Fruit fly (Drosophila melanogaster) whole organism, embryonic: ENCODE measurements around the gene Gnpat.

Source experiments
- B-H1 ChIP-seq: fragments of 200-800 bp; sonication (Bioruptor generic); IDR thresholded peaks from 3 replicates; pipeline ENCODE4 v1.3.6; 2022; ENCODE audit warnings: missing biosample characterization, missing genetic modification characterization
- Blimp-1 ChIP-seq: fragments of 200-800 bp; sonication (Bioruptor generic); optimal IDR thresholded peaks from 3 replicates; lab custom pipeline; 2018; ENCODE audit warnings: missing biosample characterization, missing genetic modification characterization, mild to moderate bottlenecking, moderate library complexity, missing genetic modification reagents
- BtbVII ChIP-seq: fragments of 200-800 bp; sonication (Bioruptor generic); optimal IDR thresholded peaks from 3 replicates; lab custom pipeline; 2017; ENCODE audit warnings: missing biosample characterization, mild to moderate bottlenecking, missing genetic modification characterization
- Bteb2 ChIP-seq: fragments of 200-800 bp; sonication (Bioruptor generic); optimal IDR thresholded peaks from 2 replicates; lab custom pipeline; 2016; ENCODE audit warnings: missing biosample characterization, missing genetic modification characterization
- CG10462 ChIP-seq: fragments of 200-800 bp; sonication (Bioruptor generic); optimal IDR thresholded peaks from 2 replicates; lab custom pipeline; 2016; ENCODE audit warnings: missing biosample characterization, missing genetic modification characterization
- CG10654 ChIP-seq: fragments of 200-800 bp; sonication (Bioruptor generic); optimal IDR thresholded peaks from 2 replicates; lab custom pipeline; 2016; ENCODE audit warnings: missing biosample characterization, missing genetic modification characterization
- CG11398 ChIP-seq: fragments of 200-800 bp; sonication (Bioruptor generic); optimal IDR thresholded peaks from 2 replicates; lab custom pipeline; 2016; ENCODE audit warnings: missing biosample characterization, missing genetic modification characterization
- CG12659 ChIP-seq: fragments of 200-800 bp; sonication (Bioruptor generic); optimal IDR thresholded peaks from 3 replicates; lab custom pipeline; 2017; ENCODE audit warnings: mild to moderate bottlenecking, missing biosample characterization, missing genetic modification reagents, missing genetic modification characterization
- CG13624 ChIP-seq: fragments of 200-800 bp; sonication (Bioruptor generic); optimal IDR thresholded peaks from 2 replicates; lab custom pipeline; 2016; ENCODE audit warnings: missing biosample characterization, missing genetic modification characterization
- CG13894 ChIP-seq: fragments of 200-800 bp; sonication (Bioruptor generic); optimal IDR thresholded peaks from 3 replicates; lab custom pipeline; 2018; ENCODE audit warnings: missing biosample characterization, mild to moderate bottlenecking, missing genetic modification characterization, moderate library complexity
- CG14050 ChIP-seq: fragments of 200-800 bp; sonication (Bioruptor generic); IDR thresholded peaks from 3 replicates; pipeline ENCODE4 v1.3.6; 2022; ENCODE audit warnings: missing biosample characterization, missing genetic modification characterization
- CG14965 ChIP-seq: fragments of 200-800 bp; sonication (Bioruptor generic); optimal IDR thresholded peaks from 2 replicates; lab custom pipeline; 2016; ENCODE audit warnings: missing biosample characterization, missing genetic modification characterization, borderline replicate concordance
- CG15011 ChIP-seq: fragments of 200-800 bp; sonication (Bioruptor generic); optimal IDR thresholded peaks from 3 replicates; lab custom pipeline; 2018; ENCODE audit warnings: missing biosample characterization, mild to moderate bottlenecking, missing genetic modification characterization
- CG1603 ChIP-seq: fragments of 200-800 bp; sonication (Bioruptor generic); optimal IDR thresholded peaks from 2 replicates; lab custom pipeline; 2019; ENCODE audit warnings: missing biosample characterization, mild to moderate bottlenecking, missing genetic modification characterization, moderate library complexity
- CG33557 ChIP-seq: fragments of 200-800 bp; sonication (Bioruptor generic); optimal IDR thresholded peaks from 2 replicates; lab custom pipeline; 2019; ENCODE audit warnings: missing biosample characterization, mild to moderate bottlenecking, missing genetic modification characterization, moderate library complexity
- CG4328 ChIP-seq: fragments of 200-800 bp; sonication (Bioruptor generic); optimal IDR thresholded peaks from 3 replicates; lab custom pipeline; 2017; ENCODE audit warnings: missing biosample characterization, missing genetic modification reagents, missing genetic modification characterization
- CG43689 ChIP-seq: fragments of 200-800 bp; sonication (Bioruptor generic); IDR thresholded peaks from 2 replicates; pipeline ENCODE4 v1.3.6; 2022; ENCODE audit warnings: missing biosample characterization, missing genetic modification characterization
- CG9727 ChIP-seq: fragments of 200-800 bp; sonication (Bioruptor generic); optimal IDR thresholded peaks from 3 replicates; lab custom pipeline; 2017; ENCODE audit warnings: missing biosample characterization, mild to moderate bottlenecking, missing genetic modification characterization
- CTCF ChIP-seq: fragments of 200-800 bp; sonication (Bioruptor generic); optimal IDR thresholded peaks from 2 replicates; lab custom pipeline; 2017; ENCODE audit warnings: missing biosample characterization, mild to moderate bottlenecking, missing genetic modification characterization, moderate library complexity
- Deaf1 ChIP-seq: fragments of 200-800 bp; optimal IDR thresholded peaks from 3 replicates; lab custom pipeline; 2019; ENCODE audit warnings: missing biosample characterization, mild to moderate bottlenecking, missing genetic modification characterization, moderate library complexity
- Doc2 ChIP-seq: fragments of 200-800 bp; sonication (Bioruptor generic); IDR thresholded peaks from 2 replicates; pipeline ENCODE4 v1.3.6; 2022; ENCODE audit warnings: missing biosample characterization, missing genetic modification characterization
- Elba2 ChIP-seq: fragments of 200-800 bp; sonication (Bioruptor generic); optimal IDR thresholded peaks from 3 replicates; lab custom pipeline; 2016; ENCODE audit warnings: missing biosample characterization, missing genetic modification characterization
- Gsc ChIP-seq: fragments of 200-800 bp; sonication (Bioruptor generic); IDR thresholded peaks from 2 replicates; pipeline ENCODE4 v1.3.6; 2022; ENCODE audit warnings: missing biosample characterization, missing genetic modification characterization
- HLH3B ChIP-seq: fragments of 200-800 bp; sonication (Bioruptor generic); IDR thresholded peaks from 2 replicates; pipeline ENCODE4 v1.3.6; 2022; ENCODE audit warnings: missing biosample characterization, missing genetic modification characterization
- HmgD ChIP-seq: fragments of 200-800 bp; sonication (Bioruptor generic); optimal IDR thresholded peaks from 3 replicates; lab custom pipeline; 2016; ENCODE audit warnings: missing biosample characterization, missing genetic modification characterization
- Hsf ChIP-seq: fragments of 200-800 bp; sonication (Bioruptor generic); optimal IDR thresholded peaks from 3 replicates; lab custom pipeline; 2016; ENCODE audit warnings: missing biosample characterization, missing genetic modification characterization
- NC2β ChIP-seq: fragments of 200-800 bp; sonication (Bioruptor generic); optimal IDR thresholded peaks from 2 replicates; lab custom pipeline; 2016; ENCODE audit warnings: missing biosample characterization, missing genetic modification characterization
- Nf-YC ChIP-seq: fragments of 200-800 bp; optimal IDR thresholded peaks from 3 replicates; lab custom pipeline; 2019; ENCODE audit warnings: missing biosample characterization, mild to moderate bottlenecking, missing genetic modification characterization, moderate library complexity
- Pdp1 ChIP-seq, 2 experiments: fragments of 200-800 bp; sonication (Bioruptor generic); optimal IDR thresholded peaks; 3 replicates each; lab custom pipeline; 2016; ENCODE audit warnings: missing biosample characterization in 2 of 2, missing genetic modification characterization in 2 of 2, mild to moderate bottlenecking in 1 of 2, moderate library complexity in 1 of 2
- Usf ChIP-seq: fragments of 200-800 bp; sonication (Bioruptor generic); optimal IDR thresholded peaks from 2 replicates; lab custom pipeline; 2017; ENCODE audit warnings: missing genotype, missing biosample characterization, missing genetic modification characterization
- Xrp1 ChIP-seq: fragments of 200-800 bp; sonication (Bioruptor generic); IDR thresholded peaks from 2 replicates; pipeline ENCODE4 v1.3.6; 2022; ENCODE audit warnings: missing biosample characterization, missing genetic modification characterization
- ato ChIP-seq: fragments of 200-800 bp; sonication (Bioruptor generic); IDR thresholded peaks from 2 replicates; pipeline ENCODE4 v1.3.6; 2022; ENCODE audit warnings: missing biosample characterization, missing genetic modification characterization; ENCODE audit not compliant: partially characterized antibody
- bigmax ChIP-seq: fragments of 200-800 bp; sonication (Bioruptor generic); optimal IDR thresholded peaks from 2 replicates; lab custom pipeline; 2018; ENCODE audit warnings: missing biosample characterization, mild to moderate bottlenecking, missing genetic modification characterization
- crol ChIP-seq: fragments of 200-800 bp; sonication (Bioruptor generic); IDR thresholded peaks from 2 replicates; pipeline ENCODE4 v1.3.6; 2022; ENCODE audit warnings: missing biosample characterization, missing genetic modification characterization
- dpn ChIP-seq, 2 experiments: fragments of 200-800 bp; sonication (Bioruptor generic); optimal IDR thresholded peaks; 3 replicates each; lab custom pipeline; 2016; ENCODE audit warnings: missing biosample characterization in 2 of 2, missing genetic modification characterization in 2 of 2
- en ChIP-seq: fragments of 200-800 bp; sonication (Bioruptor generic); optimal IDR thresholded peaks from 2 replicates; lab custom pipeline; 2016; ENCODE audit warnings: missing biosample characterization, missing genetic modification characterization
- ewg ChIP-seq: fragments of 200-800 bp; sonication (Bioruptor generic); optimal IDR thresholded peaks from 3 replicates; lab custom pipeline; 2017; ENCODE audit warnings: mild to moderate bottlenecking, missing biosample characterization, missing genetic modification reagents, missing genetic modification characterization
- klu ChIP-seq: fragments of 200-800 bp; sonication (Bioruptor generic); IDR thresholded peaks from 2 replicates; pipeline ENCODE4 v1.3.6; 2022; ENCODE audit warnings: missing biosample characterization, missing genetic modification characterization
- kni ChIP-seq: fragments of 200-800 bp; sonication (Bioruptor generic); optimal IDR thresholded peaks from 3 replicates; lab custom pipeline; 2017; ENCODE audit warnings: mild to moderate bottlenecking, missing biosample characterization, missing genetic modification reagents, missing genetic modification characterization
- knrl ChIP-seq: fragments of 200-800 bp; sonication (Bioruptor generic); IDR thresholded peaks from 3 replicates; pipeline ENCODE4 v1.3.6; 2022; ENCODE audit warnings: missing biosample characterization, missing genetic modification characterization; ENCODE audit not compliant: partially characterized antibody
- mam ChIP-seq: fragments of 200-800 bp; sonication (Bioruptor generic); optimal IDR thresholded peaks from 3 replicates; lab custom pipeline; 2016; ENCODE audit warnings: missing biosample characterization, missing genetic modification characterization
- onecut ChIP-seq: fragments of 200-800 bp; sonication (Bioruptor generic); IDR thresholded peaks from 2 replicates; pipeline ENCODE4 v1.3.6; 2022; ENCODE audit warnings: missing biosample characterization, missing genetic modification characterization
- ranshi ChIP-seq: fragments of 200-800 bp; sonication (Bioruptor generic); IDR thresholded peaks from 2 replicates; pipeline ENCODE4 v1.3.6; 2022; ENCODE audit warnings: missing biosample characterization, missing genetic modification characterization
- ro ChIP-seq: fragments of 200-800 bp; sonication (Bioruptor generic); IDR thresholded peaks from 2 replicates; pipeline ENCODE4 v1.3.6; 2022; ENCODE audit warnings: missing biosample characterization, missing genetic modification characterization
- row ChIP-seq: fragments of 200-800 bp; sonication (Bioruptor generic); IDR thresholded peaks from 3 replicates; pipeline ENCODE4 v1.3.6; 2022; ENCODE audit warnings: missing biosample characterization, missing genetic modification characterization
- run ChIP-seq: fragments of 200-800 bp; sonication (Bioruptor generic); optimal IDR thresholded peaks from 3 replicates; lab custom pipeline; 2018; ENCODE audit warnings: missing biosample characterization, mild to moderate bottlenecking, missing genetic modification characterization
- sc ChIP-seq, 3 experiments: fragments of >200 bp in 2 of 3; fragments of 200-800 bp in 1 of 3; sonication (Bioruptor generic) in 1 of 3; optimal IDR thresholded peaks; 2 replicates in 2 of 3; 3 replicates in 1 of 3; lab custom pipeline; 2017; ENCODE audit warnings: mild to moderate bottlenecking in 1 of 3, missing biosample characterization in 1 of 3, missing genetic modification characterization in 1 of 3, missing genetic modification reagents in 1 of 3
- sim ChIP-seq: fragments of 200-800 bp; sonication (Bioruptor generic); IDR thresholded peaks from 2 replicates; pipeline ENCODE4 v1.3.6; 2022; ENCODE audit warnings: missing biosample characterization, missing genetic modification characterization
- tna ChIP-seq: fragments of 200-800 bp; sonication (Bioruptor generic); IDR thresholded peaks from 2 replicates; pipeline ENCODE4 v1.3.6; 2022; ENCODE audit warnings: missing biosample characterization, missing genetic modification characterization; ENCODE audit not compliant: partially characterized antibody

Gnpat gene

dm6 chr3R:25515450-25516288 lies 24.9 kb upstream of the Gnpat start, which contains the start of gene msi (continued):
- TF ChIP-seq kni (GFP tag; lab: Kevin White, UChicago) (peak; percentile 68), en (GFP tag; lab: Kevin White, UChicago) (peak; percentile 26), CG11398 (no peak), knrl (GFP tag; lab: Robert Waterston, UW) (no peak; the same call in 2 of the 3 replicates), CG33557 (GFP tag; lab: Kevin White, UChicago) (peak; percentile 97), Gsc (GFP tag; lab: Robert Waterston, UW) (peak; percentile 96), Doc2 (GFP tag; lab: Robert Waterston, UW) (peak; percentile 94), onecut (GFP tag; lab: Robert Waterston, UW) (peak; percentile 93), dpn (GFP tag; optimal IDR thresholded peaks at IDR 0.05; lab: Kevin White, UChicago) (peak; percentile 71 to 98), CG15011 (GFP tag; lab: Kevin White, UChicago) (peak; percentile 93), crol (GFP tag; lab: Robert Waterston, UW) (peak; percentile 95), klu (GFP tag; lab: Robert Waterston, UW) (peak; percentile 98), CG1603 (peak; percentile 80), Usf (GFP tag; lab: Kevin White, UChicago) (peak; percentile 97), NC2β (peak; percentile 29), row (GFP tag; lab: Robert Waterston, UW) (peak; percentile 100), CG12659 (peak; percentile 99), Blimp-1 (GFP tag; lab: Kevin White, UChicago) (peak; percentile 99), ewg (peak; percentile 96), CG4328 (peak; percentile 94), Pdp1 (GFP tag; optimal IDR thresholded peaks at IDR 0.05; lab: Kevin White, UChicago) (peak; percentile 69 to 80), B-H1 (GFP tag; lab: Robert Waterston, UW) (peak; percentile 98), Deaf1 (tag; lab: Kevin White, UChicago) (peak; percentile 92), sim (GFP tag; lab: Robert Waterston, UW) (peak; percentile 96), sc (optimal IDR thresholded peaks at IDR 0.05; lab: Kevin White, UChicago) (no peak), sc (GFP tag; optimal IDR thresholded peaks at IDR 0.05; lab: Kevin White, UChicago) (peak; percentile 99), ro (peak; percentile 98), Hsf (GFP tag; lab: Kevin White, UChicago) (peak; percentile 84), Elba2 (GFP tag; lab: Kevin White, UChicago) (peak; percentile 59), CG14965 (GFP tag; lab: Kevin White, UChicago) (peak; percentile 9), CG10462 (GFP tag; lab: Kevin White, UChicago) (peak; percentile 94), ato (no peak; the same call in 1 of the 2 replicates), tna (peak; percentile 55; the same call in 1 of the 2 replicates), CG9727 (GFP tag; lab: Kevin White, UChicago) (peak; percentile 99), HmgD (GFP tag; lab: Kevin White, UChicago) (peak; percentile 46), CG43689 (GFP tag; lab: Robert Waterston, UW) (peak; percentile 98), Xrp1 (peak; percentile 100), Bteb2 (peak; percentile 78), CG13624 (peak; percentile 69), BtbVII (peak; percentile 97), CG10654 (GFP tag; lab: Kevin White, UChicago) (peak; percentile 97), bigmax (no peak), Nf-YC (tag; lab: Kevin White, UChicago) (peak; percentile 92), ranshi (peak; percentile 99), run (tag; lab: Kevin White, UChicago) (peak; percentile 99), mam (GFP tag; lab: Kevin White, UChicago) (peak; percentile 81), CG13894 (peak; percentile 97), CTCF (GFP tag; lab: Kevin White, UChicago) (peak; percentile 70), HLH3B (GFP tag; lab: Robert Waterston, UW) (peak; percentile 99), CG14050 (GFP tag; lab: Robert Waterston, UW) (peak; percentile 97)
